Fruit fly (Drosophila melanogaster) whole organism, embryonic: Measurements from ENCODE around the gene CG5697.

Source experiments
- Atf3 ChIP-seq: fragments of 200-800 bp; sonication (Bioruptor generic); optimal IDR thresholded peaks from 3 replicates; lab custom pipeline; 2016; ENCODE audit warnings: missing biosample characterization, missing genetic modification characterization
- Awh ChIP-seq: fragments of 200-800 bp; sonication (Bioruptor generic); IDR thresholded peaks from 2 replicates; pipeline ENCODE4, ENCODE4 v1.3.6; 2022; ENCODE audit warnings: missing biosample characterization, missing genetic modification characterization
- CG10321 ChIP-seq: fragments of 200-800 bp; sonication (Bioruptor generic); IDR thresholded peaks from 2 replicates; pipeline ENCODE4 v1.3.6; 2022; ENCODE audit warnings: missing biosample characterization, missing genetic modification characterization
- CG10959 ChIP-seq: fragments of 200-800 bp; sonication (Bioruptor generic); IDR thresholded peaks from 2 replicates; pipeline ENCODE4 v1.3.6; 2022; ENCODE audit warnings: missing biosample characterization, missing genetic modification characterization
- CG12219 ChIP-seq: fragments of 200-800 bp; sonication (Bioruptor generic); optimal IDR thresholded peaks from 3 replicates; lab custom pipeline; 2018; ENCODE audit warnings: missing biosample characterization, mild to moderate bottlenecking, missing genetic modification characterization
- CG12236 ChIP-seq: fragments of 200-800 bp; sonication (Bioruptor generic); optimal IDR thresholded peaks from 2 replicates; lab custom pipeline; 2016; ENCODE audit warnings: missing biosample characterization, missing genetic modification characterization
- CG12942 ChIP-seq: fragments of 200-800 bp; sonication (Bioruptor generic); optimal IDR thresholded peaks from 3 replicates; lab custom pipeline; 2016; ENCODE audit warnings: missing biosample characterization, missing genetic modification characterization
- CG13775 ChIP-seq: fragments of 200-800 bp; sonication (Bioruptor generic); optimal IDR thresholded peaks from 3 replicates; lab custom pipeline; 2017; ENCODE audit warnings: missing biosample characterization, mild to moderate bottlenecking, missing genetic modification characterization
- CG14014 ChIP-seq: fragments of 200-800 bp; sonication (Bioruptor generic); IDR thresholded peaks from 2 replicates; pipeline ENCODE4 v1.3.6; 2022; ENCODE audit warnings: missing biosample characterization, missing genetic modification characterization
- CG14860 ChIP-seq: fragments of 200-800 bp; sonication (Bioruptor generic); IDR thresholded peaks from 3 replicates; pipeline ENCODE4 v1.3.6; 2022; ENCODE audit warnings: missing biosample characterization, missing genetic modification characterization; ENCODE audit not compliant: partially characterized antibody
- CG16815 ChIP-seq: fragments of 200-800 bp; sonication (Bioruptor generic); optimal IDR thresholded peaks from 3 replicates; lab custom pipeline; 2017; ENCODE audit warnings: missing biosample characterization, mild to moderate bottlenecking, missing genetic modification characterization
- CG18764 ChIP-seq: fragments of 200-800 bp; sonication (Bioruptor generic); optimal IDR thresholded peaks from 3 replicates; lab custom pipeline; 2016; ENCODE audit warnings: missing biosample characterization, missing genetic modification characterization
- CG30403 ChIP-seq: fragments of 200-800 bp; sonication (Bioruptor generic); optimal IDR thresholded peaks from 3 replicates; lab custom pipeline; 2016; ENCODE audit warnings: missing biosample characterization, missing genetic modification characterization
- CG31388 ChIP-seq: fragments of 200-800 bp; sonication (Bioruptor generic); optimal IDR thresholded peaks from 2 replicates; lab custom pipeline; 2016; ENCODE audit warnings: missing biosample characterization, missing genetic modification characterization
- CG6813 ChIP-seq: fragments of 200-800 bp; sonication (Bioruptor generic); optimal IDR thresholded peaks from 2 replicates; lab custom pipeline; 2017; ENCODE audit warnings: missing biosample characterization, missing genetic modification characterization, mild to moderate bottlenecking, moderate library complexity, missing genetic modification reagents
- CG8924 ChIP-seq: fragments of 200-800 bp; optimal IDR thresholded peaks from 3 replicates; lab custom pipeline; 2019; ENCODE audit warnings: missing biosample characterization, mild to moderate bottlenecking, missing genetic modification characterization, moderate library complexity
- CG9727 ChIP-seq: fragments of 200-800 bp; sonication (Bioruptor generic); optimal IDR thresholded peaks from 3 replicates; lab custom pipeline; 2017; ENCODE audit warnings: missing biosample characterization, mild to moderate bottlenecking, missing genetic modification characterization
- CoRest ChIP-seq: fragments of 200-800 bp; sonication (Bioruptor generic); optimal IDR thresholded peaks from 3 replicates; lab custom pipeline; 2018; ENCODE audit warnings: missing biosample characterization, mild to moderate bottlenecking, missing genetic modification characterization, moderate library complexity
- Dek ChIP-seq: fragments of 200-800 bp; sonication (Bioruptor generic); optimal IDR thresholded peaks from 3 replicates; lab custom pipeline; 2019; ENCODE audit warnings: missing biosample characterization, mild to moderate bottlenecking, missing genetic modification characterization, moderate library complexity
- Doc3 ChIP-seq: fragments of 200-800 bp; sonication (Bioruptor generic); IDR thresholded peaks from 3 replicates; pipeline ENCODE4 v1.3.6; 2022; ENCODE audit warnings: missing biosample characterization, missing genetic modification characterization; ENCODE audit not compliant: partially characterized antibody
- ERR ChIP-seq: fragments of 200-800 bp; sonication (Bioruptor generic); optimal IDR thresholded peaks from 2 replicates; lab custom pipeline; 2016; ENCODE audit warnings: missing biosample characterization, missing genetic modification characterization
- Ets97D ChIP-seq: fragments of 200-800 bp; sonication (Bioruptor generic); optimal IDR thresholded peaks from 3 replicates; lab custom pipeline; 2016; ENCODE audit warnings: missing biosample characterization, missing genetic modification characterization
- GATAe ChIP-seq: fragments of 200-800 bp; sonication (Bioruptor generic); conservative IDR thresholded peaks from 2 replicates; pipeline ENCODE4 v1.3.6; 2022; ENCODE audit warnings: missing biosample characterization, missing genetic modification characterization
- Hr3 ChIP-seq: fragments of 200-800 bp; sonication (Bioruptor generic); optimal IDR thresholded peaks from 3 replicates; lab custom pipeline; 2016; ENCODE audit warnings: missing biosample characterization, missing genetic modification characterization
- Hsf ChIP-seq: fragments of 200-800 bp; sonication (Bioruptor generic); optimal IDR thresholded peaks from 3 replicates; lab custom pipeline; 2016; ENCODE audit warnings: missing biosample characterization, missing genetic modification characterization
- Mrtf ChIP-seq: fragments of 200-800 bp; sonication (Bioruptor generic); IDR thresholded peaks from 3 replicates; pipeline ENCODE4 v1.3.6; 2022; ENCODE audit warnings: missing biosample characterization, missing genetic modification characterization
- NK7.1 ChIP-seq: fragments of 200-800 bp; sonication (Bioruptor generic); optimal IDR thresholded peaks from 3 replicates; lab custom pipeline; 2016; ENCODE audit warnings: missing biosample characterization, missing genetic modification characterization
- Nf-YA ChIP-seq: fragments of 200-800 bp; sonication (Bioruptor generic); IDR thresholded peaks from 2 replicates; pipeline ENCODE4 v1.3.6; 2022; ENCODE audit warnings: missing biosample characterization, missing genetic modification characterization
- Spps ChIP-seq: fragments of 200-800 bp; sonication (Bioruptor generic); optimal IDR thresholded peaks from 2 replicates; lab custom pipeline; 2018; ENCODE audit warnings: missing biosample characterization, mild to moderate bottlenecking, missing genetic modification characterization
- Trl ChIP-seq, 3 experiments: fragments of >200 bp in 2 of 3; fragments of 200-800 bp in 1 of 3; sonication (Bioruptor generic) in 1 of 3; optimal IDR thresholded peaks; 2 replicates in 1 of 3; 3 replicates in 2 of 3; lab custom pipeline; 2016 to 2017; ENCODE audit warnings: missing biosample characterization in 1 of 3, missing genetic modification characterization in 1 of 3
- Xbp1 ChIP-seq: fragments of 200-800 bp; sonication (Bioruptor generic); optimal IDR thresholded peaks from 3 replicates; lab custom pipeline; 2016; ENCODE audit warnings: missing biosample characterization, mild to moderate bottlenecking, missing genetic modification characterization
- crol ChIP-seq: fragments of 200-800 bp; sonication (Bioruptor generic); IDR thresholded peaks from 2 replicates; pipeline ENCODE4 v1.3.6; 2022; ENCODE audit warnings: missing biosample characterization, missing genetic modification characterization
- dan ChIP-seq: fragments of 200-800 bp; sonication (Bioruptor generic); IDR thresholded peaks from 2 replicates; pipeline ENCODE4 v1.3.6; 2022; ENCODE audit warnings: missing biosample characterization, missing genetic modification characterization
- danr ChIP-seq: fragments of 200-800 bp; sonication (Bioruptor generic); IDR thresholded peaks from 2 replicates; pipeline ENCODE4 v1.3.6; 2022; ENCODE audit warnings: missing biosample characterization, missing genetic modification characterization
- en ChIP-seq: fragments of 200-800 bp; sonication (Bioruptor generic); optimal IDR thresholded peaks from 2 replicates; lab custom pipeline; 2016; ENCODE audit warnings: missing biosample characterization, missing genetic modification characterization
- eve ChIP-seq, 2 experiments: fragments of >200 bp; optimal IDR thresholded peaks; 2 replicates each; lab custom pipeline; 2017; ENCODE audit warnings: missing biosample characterization in 2 of 2, missing genetic modification characterization in 2 of 2
- fru ChIP-seq: fragments of >200 bp; optimal IDR thresholded peaks from 2 replicates; lab custom pipeline; 2017
- gcm2 ChIP-seq: fragments of 200-800 bp; sonication (Bioruptor generic); optimal IDR thresholded peaks from 2 replicates; lab custom pipeline; 2016; ENCODE audit warnings: missing biosample characterization, missing genetic modification characterization
- jigr1 ChIP-seq: fragments of 200-800 bp; sonication (Bioruptor generic); IDR thresholded peaks from 3 replicates; pipeline ENCODE4 v1.3.6; 2022; ENCODE audit warnings: missing biosample characterization, missing genetic modification characterization
- org-1 ChIP-seq: fragments of 200-800 bp; sonication (Bioruptor generic); optimal IDR thresholded peaks from 2 replicates; lab custom pipeline; 2017; ENCODE audit warnings: missing biosample characterization, missing genetic modification characterization
- pho ChIP-seq: fragments of 200-800 bp; sonication (Bioruptor generic); optimal IDR thresholded peaks from 2 replicates; lab custom pipeline; 2016; ENCODE audit warnings: missing biosample characterization, missing genetic modification characterization
- prd ChIP-seq, 3 experiments: fragments of >200 bp in 2 of 3; fragments of 200-800 bp in 1 of 3; sonication (Bioruptor generic) in 1 of 3; optimal IDR thresholded peaks in 2 of 3; IDR thresholded peaks in 1 of 3; 2 replicates in 2 of 3; 3 replicates in 1 of 3; pipeline versions ENCODE4 v1.3.6 to Lab custom; 2017 to 2022; ENCODE audit warnings: missing biosample characterization in 1 of 3, missing genetic modification characterization in 1 of 3
- sc ChIP-seq, 3 experiments: fragments of >200 bp in 2 of 3; fragments of 200-800 bp in 1 of 3; sonication (Bioruptor generic) in 1 of 3; optimal IDR thresholded peaks; 2 replicates in 2 of 3; 3 replicates in 1 of 3; lab custom pipeline; 2017; ENCODE audit warnings: mild to moderate bottlenecking in 1 of 3, missing biosample characterization in 1 of 3, missing genetic modification characterization in 1 of 3, missing genetic modification reagents in 1 of 3
- slou ChIP-seq: fragments of 200-800 bp; sonication (Bioruptor generic); optimal IDR thresholded peaks from 3 replicates; lab custom pipeline; 2016; ENCODE audit warnings: missing biosample characterization, missing genetic modification characterization
- sqz ChIP-seq: fragments of 200-800 bp; sonication (Bioruptor generic); optimal IDR thresholded peaks from 3 replicates; lab custom pipeline; 2018; ENCODE audit warnings: missing biosample characterization, mild to moderate bottlenecking, missing genetic modification characterization
- sug ChIP-seq: fragments of 200-800 bp; optimal IDR thresholded peaks from 2 replicates; lab custom pipeline; 2019; ENCODE audit warnings: missing biosample characterization, mild to moderate bottlenecking, missing genetic modification characterization, moderate library complexity
- tgo ChIP-seq: fragments of 200-800 bp; sonication (Bioruptor generic); IDR thresholded peaks from 3 replicates; pipeline ENCODE4 v1.3.6; 2022; ENCODE audit warnings: missing biosample characterization, missing genetic modification characterization
- tin ChIP-seq: fragments of 200-800 bp; sonication (Bioruptor generic); optimal IDR thresholded peaks from 3 replicates; lab custom pipeline; 2016; ENCODE audit warnings: missing biosample characterization, missing genetic modification characterization
- tio ChIP-seq: fragments of 200-800 bp; sonication (Bioruptor generic); optimal IDR thresholded peaks from 2 replicates; lab custom pipeline; 2017; ENCODE audit warnings: missing biosample characterization, missing genetic modification characterization, inconsistent platforms
- ttk ChIP-seq: fragments of 200-800 bp; sonication (Bioruptor generic); IDR thresholded peaks from 2 replicates; pipeline ENCODE4 v2.1.2; 2022; ENCODE audit warnings: missing biosample characterization, missing genetic modification characterization
- zfh2 ChIP-seq: fragments of 200-800 bp; sonication (Bioruptor generic); optimal IDR thresholded peaks from 2 replicates; lab custom pipeline; 2016; ENCODE audit warnings: missing biosample characterization, missing genetic modification characterization

The CG5697 gene

dm6 chr3R:20989657-20990056 lies 26.1 kb upstream of the CG5697 start (continued):
- TF ChIP-seq tin (GFP tag; lab: Kevin White, UChicago) (peak; percentile 13), eve (GFP tag; optimal IDR thresholded peaks at IDR 0.05; lab: Kevin White, UChicago) (no peak), CG9727 (GFP tag; lab: Kevin White, UChicago) (peak; percentile 45), CG30403 (GFP tag; lab: Kevin White, UChicago) (peak; percentile 71), CG10959 (no peak), gcm2 (GFP tag; lab: Kevin White, UChicago) (no peak), CG14860 (no peak), pho (GFP tag; lab: Kevin White, UChicago) (peak; percentile 62), sug (tag; lab: Kevin White, UChicago) (peak; percentile 64), en (GFP tag; lab: Kevin White, UChicago) (no peak), CG6813 (no peak), Hsf (peak; percentile 43), Atf3 (GFP tag; lab: Kevin White, UChicago) (no peak), CG10321 (GFP tag; lab: Robert Waterston, UW) (no peak), Spps (tag; lab: Kevin White, UChicago) (no peak), danr (0 out of 2 replicates have a peak, but pooled peaks have one; percentile 24), CG8924 (peak; percentile 56), sc (optimal IDR thresholded peaks at IDR 0.05; lab: Kevin White, UChicago) (no peak), sc (GFP tag; optimal IDR thresholded peaks at IDR 0.05; lab: Kevin White, UChicago) (peak; percentile 11), Xbp1 (GFP tag; lab: Kevin White, UChicago) (peak; percentile 53), CG13775 (peak; percentile 37), sqz (GFP tag; lab: Kevin White, UChicago) (no peak), CG12942 (peak; percentile 2), NK7.1 (GFP tag; lab: Kevin White, UChicago) (peak; percentile 54), CoRest (tag; lab: Kevin White, UChicago) (peak; percentile 73), ttk (GFP tag; lab: Robert Waterston, UW) (peak; percentile 12; the same call in 1 of the 2 replicates), CG14014 (GFP tag; lab: Robert Waterston, UW) (peak; percentile 40; the same call in 1 of the 2 replicates), Awh (no peak), jigr1 (GFP tag; lab: Robert Waterston, UW) (no peak), Trl (optimal IDR thresholded peaks at IDR 0.05; lab: Kevin White, UChicago) (peak in 1 of 2 experiments; percentile 21), Trl (GFP tag; optimal IDR thresholded peaks at IDR 0.05; lab: Kevin White, UChicago) (peak; percentile 47), Doc3 (GFP tag; lab: Robert Waterston, UW) (no peak), CG18764 (GFP tag; lab: Kevin White, UChicago) (no peak), tgo (GFP tag; lab: Robert Waterston, UW) (no peak; the same call in none of the 3 replicates), CG12236 (GFP tag; lab: Kevin White, UChicago) (peak; percentile 27), prd (optimal IDR thresholded peaks at IDR 0.05; lab: Kevin White, UChicago) (no peak), prd (GFP tag; IDR thresholded peaks at IDR 0.05; lab: Robert Waterston, UW) (peak; percentile 62), Ets97D (GFP tag; lab: Kevin White, UChicago) (no peak), CG12219 (GFP tag; lab: Kevin White, UChicago) (peak; percentile 13), Nf-YA (no peak), dan (GFP tag; lab: Robert Waterston, UW) (no peak), CG16815 (GFP tag; lab: Kevin White, UChicago) (peak; percentile 6), fru (lab: Kevin White, UChicago) (no peak), crol (GFP tag; lab: Robert Waterston, UW) (no peak), zfh2 (GFP tag; lab: Kevin White, UChicago) (peak; percentile 61), CG31388 (no peak), Dek (tag; lab: Kevin White, UChicago) (peak; percentile 33), Hr3 (GFP tag; lab: Kevin White, UChicago) (peak; percentile 42), tio (GFP tag; lab: Kevin White, UChicago) (peak; percentile 45), Mrtf (GFP tag; lab: Robert Waterston, UW) (no peak), slou (no peak), ERR (GFP tag; lab: Kevin White, UChicago) (no peak), GATAe (GFP tag; lab: Robert Waterston, UW) (no peak), org-1 (GFP tag; lab: Kevin White, UChicago) (peak; percentile 39)
